Worm (Caenorhabditis elegans): ENCODE data around the gene Y17G9B.8.

The Y17G9B.8 gene

ce11 chrIV:4764422-4764821 is 5.8 kb upstream of the Y17G9B.8 start, which contains the start of gene npp-26:
Gene npp-26, plus strand, starts transcription at chrIV:4764722.
- TF ChIP-seq unc-130 (tag; optimal IDR thresholded peaks at IDR 0.05) = no peak
- TF ChIP-seq pax-3 (tag; optimal IDR thresholded peaks at IDR 0.05) = no peak
- no peak for TF ChIP-seq ceh-82 (tag; optimal IDR thresholded peaks at IDR 0.05)
- no peak for TF ChIP-seq Y116A8C.19 (tag; optimal IDR thresholded peaks at IDR 0.05; ENCODE audit: borderline replicate concordance)
- TF ChIP-seq F16B12.6 (tag; optimal IDR thresholded peaks at IDR 0.05) = no peak
- no peak for TF ChIP-seq sup-37 (GFP tag; optimal IDR thresholded peaks at IDR 0.05)
- TF ChIP-seq elt-2 (tag; optimal IDR thresholded peaks at IDR 0.05) = no peak
- no peak for TF ChIP-seq nhr-19 (GFP tag; conservative IDR thresholded peaks at IDR 0.05)
- TF ChIP-seq nhr-47 (tag; optimal IDR thresholded peaks at IDR 0.05) = no peak
- no peak for TF ChIP-seq ztf-4 (tag; optimal IDR thresholded peaks at IDR 0.05)
- no peak for TF ChIP-seq rnt-1 (tag; optimal IDR thresholded peaks at IDR 0.05)
- no peak for TF ChIP-seq unc-98 (GFP tag; IDR thresholded peaks at IDR 0.05)
- TF ChIP-seq hpl-2 (GFP tag; optimal IDR thresholded peaks at IDR 0.05) = no peak
- no peak for TF ChIP-seq egl-27 (tag; optimal IDR thresholded peaks at IDR 0.05)
- no peak for TF ChIP-seq grh-1 (GFP tag; IDR thresholded peaks at IDR 0.05)
- no peak for TF ChIP-seq efl-1 (optimal IDR thresholded peaks at IDR 0.05)
- no peak for TF ChIP-seq efl-1 (GFP tag; optimal IDR thresholded peaks at IDR 0.05 in 1 of 2)
- TF ChIP-seq ceh-63 (GFP tag; optimal IDR thresholded peaks at IDR 0.05) = no peak
- TF ChIP-seq mab-9 (GFP tag; IDR thresholded peaks at IDR 0.05) = no peak

DNA sequence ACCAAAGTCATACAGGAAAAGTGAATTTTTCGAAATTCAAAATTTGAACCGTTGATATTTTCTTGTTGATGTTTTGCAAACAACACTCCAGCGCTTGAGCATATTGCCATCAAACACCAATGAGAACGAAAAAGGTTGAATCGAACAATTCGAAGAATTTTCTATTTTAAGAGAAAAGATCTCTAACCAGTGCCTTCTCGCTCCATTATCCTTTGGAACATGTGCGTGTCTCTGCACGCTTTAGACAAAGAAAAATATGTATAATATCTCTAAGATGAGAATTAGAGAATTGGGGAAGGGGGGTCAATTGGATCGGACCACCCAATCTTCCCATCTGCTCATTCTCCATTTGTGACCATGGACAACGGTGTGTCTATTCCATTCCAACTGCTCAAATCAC is 5.2 kb upstream of the Y17G9B.8 start, which contains the start of gene Y17G9B.2:
TSS of gene Y17G9B.2 (plus strand) at position 301 of the 400 bp plus-strand sequence.
- no peak for TF ChIP-seq nhr-47 (tag; optimal IDR thresholded peaks at IDR 0.05)
- no peak for TF ChIP-seq nhr-77 (tag; optimal IDR thresholded peaks at IDR 0.05)
- TF ChIP-seq nhr-76 (tag; optimal IDR thresholded peaks at IDR 0.05) = no peak
- TF ChIP-seq tlp-1 (tag; optimal IDR thresholded peaks at IDR 0.05) = no peak
- no peak for TF ChIP-seq lin-15B (tag; optimal IDR thresholded peaks at IDR 0.05)
- TF ChIP-seq skn-1 (tag; optimal IDR thresholded peaks at IDR 0.05) = no peak
- TF ChIP-seq lir-3 (tag; optimal IDR thresholded peaks at IDR 0.05; ENCODE audit: poor library complexity) = no peak
- TF ChIP-seq mep-1 (tag; optimal IDR thresholded peaks at IDR 0.05) = no peak
- no peak for TF ChIP-seq unc-62 (GFP tag; optimal IDR thresholded peaks at IDR 0.05)
- TF ChIP-seq nhr-237 (tag; optimal IDR thresholded peaks at IDR 0.05) = no peak
- TF ChIP-seq dpl-1 (GFP tag; optimal IDR thresholded peaks at IDR 0.05) = no peak
- no peak for TF ChIP-seq nhr-20 (tag; optimal IDR thresholded peaks at IDR 0.05)
- no peak for TF ChIP-seq unc-30 (tag; optimal IDR thresholded peaks at IDR 0.05)
- no peak for TF ChIP-seq ets-5 (GFP tag; IDR thresholded peaks at IDR 0.05)
- TF ChIP-seq mab-9 (GFP tag; IDR thresholded peaks at IDR 0.05) = no peak

- TF ChIP-seq lin-35 (GFP tag; optimal IDR thresholded peaks at IDR 0.05) = peak in 1 of 2 experiments; percentile 22
- TF ChIP-seq efl-1 (optimal IDR thresholded peaks at IDR 0.05) = peak; percentile 11 to 13
- TF ChIP-seq efl-1 (GFP tag; optimal IDR thresholded peaks at IDR 0.05 in 1 of 2) = peak in 1 of 2 experiments; percentile 49
- TF ChIP-seq lsy-2 (tag; optimal IDR thresholded peaks at IDR 0.05) = peak; percentile 29 to 53
Observed at ce11 chrIV:4762990-4763545, 4.4 kb upstream of the Y17G9B.8 start.

- TF ChIP-seq efl-1 (optimal IDR thresholded peaks at IDR 0.05) = no peak
- TF ChIP-seq efl-1 (GFP tag; optimal IDR thresholded peaks at IDR 0.05 in 1 of 2) = peak in 1 of 2 experiments; percentile 23
- no peak for TF ChIP-seq C04F5.9 (tag; optimal IDR thresholded peaks at IDR 0.05)
Observed at ce11 chrIV:4760378-4761084, 1.9 kb upstream of the Y17G9B.8 start, which contains the start of the genes memi-1 and cyp-31A3. Gene memi-1, minus strand, starts transcription at chrIV:4760428. Gene cyp-31A3, plus strand, starts transcription at chrIV:4761049.

Measured in whole organism, L1 larva.